Worm (Caenorhabditis elegans): ENCODE data around the gene F41B5.1.

Gene F41B5.1

DNA sequence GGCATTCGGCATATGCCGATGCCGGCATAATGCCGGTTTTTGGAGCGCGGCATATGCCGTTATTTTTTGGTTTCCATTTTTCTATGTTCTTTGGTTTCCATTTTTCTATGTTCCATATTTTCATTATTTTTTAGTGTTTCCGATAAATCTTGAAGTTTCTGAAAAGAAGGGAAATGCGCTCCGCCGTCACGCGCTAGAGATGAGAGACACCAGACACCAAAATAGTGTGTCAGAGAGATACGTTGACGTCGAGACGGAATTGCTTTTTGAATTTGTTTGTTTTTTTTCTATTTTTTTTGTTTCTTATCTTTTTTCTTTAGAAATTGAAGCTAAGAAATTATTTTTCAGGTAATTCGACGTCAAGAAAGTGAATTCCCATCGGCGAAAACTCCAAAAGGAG is at the start of gene F41B5.1:
Gene F41B5.1, plus strand, starts transcription at position 343 of the 400 bp plus-strand sequence.
- peak; percentile 73 for TF ChIP-seq lin-38 (GFP tag; IDR thresholded peaks at IDR 0.05)

DNA sequence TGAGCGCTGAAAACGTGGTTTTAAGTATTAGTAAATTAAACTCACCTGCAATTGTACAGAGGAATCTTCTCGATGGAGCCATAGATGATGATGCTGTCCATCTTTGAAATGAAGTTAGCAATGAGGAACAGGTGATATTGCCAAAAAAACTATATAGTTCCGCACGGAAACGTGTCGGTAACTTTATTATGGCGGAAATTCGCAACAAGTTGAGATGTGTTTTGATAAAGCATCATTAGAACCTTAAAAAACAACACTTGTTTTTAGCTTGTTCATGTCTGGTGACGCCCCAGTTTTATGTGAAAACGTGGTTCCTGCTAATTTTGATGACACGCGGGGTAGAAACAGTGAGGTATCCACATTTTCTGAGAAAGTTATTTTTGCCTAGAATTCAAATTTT is 49.2 kb upstream of the F41B5.1 start, which contains the start of gene srt-40:
Gene srt-40, minus strand, starts transcription at position 101 of the 400 bp plus-strand sequence.
- TF ChIP-seq mes-2 (tag; optimal IDR thresholded peaks at IDR 0.05; ENCODE audit: poor library complexity, severe bottlenecking) (no peak), lin-13 (GFP tag; optimal IDR thresholded peaks at IDR 0.05) (no peak)

DNA sequence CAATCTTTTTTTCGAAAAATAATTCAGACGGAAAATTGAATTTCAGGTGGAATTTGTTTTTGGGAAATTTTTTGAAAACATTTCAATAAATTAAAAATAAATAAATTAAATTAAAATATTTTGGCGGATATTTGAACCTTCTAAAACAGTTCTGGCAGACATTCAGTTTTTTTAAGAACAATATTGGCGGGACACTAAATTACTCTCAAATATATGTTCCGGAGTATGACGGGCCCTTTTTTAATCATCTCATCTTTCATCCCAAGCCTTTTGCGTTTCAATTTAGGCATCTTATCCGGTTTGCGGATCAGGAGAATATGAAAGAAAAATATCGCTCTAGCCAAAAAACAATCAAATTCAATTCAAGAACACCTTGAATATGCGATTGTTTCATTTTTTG is 48.5 kb upstream of the F41B5.1 start, which contains the start of gene svh-11:
Gene svh-11, plus strand, starts transcription at position 301 of the 400 bp plus-strand sequence.
- TF ChIP-seq ctbp-1 (GFP tag; IDR thresholded peaks at IDR 0.05) (no peak), ceh-82 (tag; optimal IDR thresholded peaks at IDR 0.05) (no peak), lin-29 (GFP tag; IDR thresholded peaks at IDR 0.05) (no peak), jun-1 (tag; optimal IDR thresholded peaks at IDR 0.05) (no peak), lir-3 (tag; optimal IDR thresholded peaks at IDR 0.05) (no peak), saeg-2 (GFP tag; IDR thresholded peaks at IDR 0.05) (no peak), hif-1 (tag; optimal IDR thresholded peaks at IDR 0.05) (no peak), lin-39 (tag; optimal IDR thresholded peaks at IDR 0.05) (no peak), dmd-8 (GFP tag; IDR thresholded peaks at IDR 0.05) (no peak), F44E2.7 (GFP tag; IDR thresholded peaks at IDR 0.05) (no peak), unc-39 (tag; optimal IDR thresholded peaks at IDR 0.05) (no peak), madf-5 (GFP tag; IDR thresholded peaks at IDR 0.05) (no peak), zfp-2 (tag; optimal IDR thresholded peaks at IDR 0.05) (no peak), madf-9 (GFP tag; conservative IDR thresholded peaks at IDR 0.05) (no peak), spr-1 (tag; optimal IDR thresholded peaks at IDR 0.05) (no peak), dmd-9 (GFP tag; IDR thresholded peaks at IDR 0.05) (no peak)

ce11 chrV:2207527-2207926 is 47.8 kb upstream of the F41B5.1 start:
- TF ChIP-seq nhr-6 (tag; optimal IDR thresholded peaks at IDR 0.05) = no peak
- no peak for TF ChIP-seq pha-4 (GFP tag; IDR thresholded peaks at IDR 0.05)
- no peak for TF ChIP-seq pha-4 (tag; optimal IDR thresholded peaks at IDR 0.05)
- no peak for TF ChIP-seq mxl-3 (GFP tag; optimal IDR thresholded peaks at IDR 0.05)
- TF ChIP-seq mxl-2 (GFP tag; conservative IDR thresholded peaks at IDR 0.05) = no peak
- no peak for TF ChIP-seq mes-2 (tag; optimal IDR thresholded peaks at IDR 0.05; ENCODE audit: poor library complexity, severe bottlenecking)
- no peak for TF ChIP-seq rbr-2 (tag; optimal IDR thresholded peaks at IDR 0.05)
- TF ChIP-seq mdl-1 (tag; optimal IDR thresholded peaks at IDR 0.05) = no peak
- no peak for TF ChIP-seq snpc-4 (tag; optimal IDR thresholded peaks at IDR 0.05)
- TF ChIP-seq ces-1 (GFP tag; optimal IDR thresholded peaks at IDR 0.05) = no peak

DNA sequence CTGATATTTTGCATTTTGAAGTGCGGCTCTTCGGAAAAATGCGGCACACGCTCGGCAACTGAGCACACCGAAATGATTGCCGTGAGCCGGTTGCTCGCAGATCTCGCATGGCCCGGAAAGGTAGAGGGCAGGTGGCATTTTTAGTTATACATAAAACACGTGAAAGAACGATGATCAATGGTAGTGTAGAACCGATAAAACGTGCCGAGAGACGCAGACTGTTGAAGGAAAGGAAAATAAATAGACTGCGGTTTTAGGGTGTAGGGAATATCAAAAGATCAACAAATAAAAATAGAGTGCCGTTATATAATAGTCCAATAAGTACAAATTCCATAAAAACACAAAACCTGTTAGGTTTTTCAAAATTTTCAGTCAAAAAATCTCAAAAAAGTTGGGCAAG is 43.4 kb upstream of the F41B5.1 start, which contains the start of gene nhr-133:
Gene nhr-133, minus strand, starts transcription at position 183 of the 400 bp plus-strand sequence.
- TF ChIP-seq pha-4 (GFP tag; IDR thresholded peaks at IDR 0.05) = no peak
- peak; percentile 9 for TF ChIP-seq pha-4 (tag; optimal IDR thresholded peaks at IDR 0.05)
- TF ChIP-seq daf-12 (tag; optimal IDR thresholded peaks at IDR 0.05) = no peak
- TF ChIP-seq hlh-11 (tag; optimal IDR thresholded peaks at IDR 0.05) = peak; percentile 40
- peak; percentile 83 for TF ChIP-seq hlh-30 (tag; optimal IDR thresholded peaks at IDR 0.05; ENCODE audit: insufficient read depth)
- TF ChIP-seq ceh-20 (GFP tag; IDR thresholded peaks at IDR 0.05) = no peak
- peak; percentile 50; the same call in 1 of the 2 replicates for TF ChIP-seq dmd-6 (GFP tag; IDR thresholded peaks at IDR 0.05)
- peak; percentile 12 to 79 for TF ChIP-seq mdl-1 (tag; optimal IDR thresholded peaks at IDR 0.05)
- TF ChIP-seq zfp-3 (GFP tag; conservative IDR thresholded peaks at IDR 0.05) = no peak
- peak; percentile 80 for TF ChIP-seq nhr-28 (tag; optimal IDR thresholded peaks at IDR 0.05)
- TF ChIP-seq hmg-1.1 (GFP tag; IDR thresholded peaks at IDR 0.05) = no peak
- TF ChIP-seq mxl-3 (GFP tag; optimal IDR thresholded peaks at IDR 0.05) = peak; percentile 81
- no peak for TF ChIP-seq mxl-2 (GFP tag; conservative IDR thresholded peaks at IDR 0.05)
- TF ChIP-seq nhr-76 (tag; optimal IDR thresholded peaks at IDR 0.05) = no peak
- TF ChIP-seq mes-2 (tag; optimal IDR thresholded peaks at IDR 0.05; ENCODE audit: poor library complexity, severe bottlenecking) = peak; percentile 6
- peak; percentile 55 for TF ChIP-seq dve-1 (tag; optimal IDR thresholded peaks at IDR 0.05; ENCODE audit: insufficient read depth)
- no peak for TF ChIP-seq T26A8.4 (GFP tag; IDR thresholded peaks at IDR 0.05)
- no peak for TF ChIP-seq nhr-25 (tag; optimal IDR thresholded peaks at IDR 0.05; ENCODE audit: borderline replicate concordance, insufficient read depth)
- TF ChIP-seq daf-16 (GFP tag; optimal IDR thresholded peaks at IDR 0.05) = no peak
- TF ChIP-seq daf-16 (tag; optimal IDR thresholded peaks at IDR 0.05) = peak; percentile 45

All from whole organism, L4 larva.